Worm (Caenorhabditis elegans) whole organism, midembryonic: ENCODE data around the gene rde-4.

ENCODE experiments used
- T22C8.4 ChIP-seq: fragments of 200-800 bp; sonication (Bioruptor generic); IDR thresholded peaks from 2 replicates; pipeline ENCODE4 v1.3.6; 2022; ENCODE audit warnings: missing genetic modification characterization, missing compliant biosample characterization
- flt-1 ChIP-seq: fragments of 200-800 bp; sonication (Bioruptor generic); IDR thresholded peaks from 2 replicates; pipeline ENCODE4 v1.3.6; 2022; ENCODE audit warnings: missing genetic modification characterization, missing compliant biosample characterization

DNA sequence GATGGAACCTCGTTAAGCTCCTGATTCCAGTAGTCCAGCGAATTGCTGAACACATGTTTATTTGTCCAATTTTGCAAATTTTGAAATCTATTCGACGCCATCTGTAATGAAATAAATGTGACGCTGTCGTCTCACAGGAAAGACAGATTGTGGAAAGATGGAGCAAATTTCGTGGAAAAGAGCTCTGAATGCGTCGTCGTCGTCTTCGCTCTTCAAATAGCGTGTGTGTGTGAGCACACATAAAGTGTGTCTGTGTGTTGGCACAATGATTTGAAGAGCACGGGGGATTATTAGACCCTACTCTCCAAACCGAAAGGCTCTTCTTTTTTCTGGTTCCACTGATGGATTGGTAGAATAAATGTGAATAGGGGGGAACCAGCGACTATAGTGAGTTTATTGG lies 32.3 kb downstream of the rde-4 start, which contains the start of gene unc-47:
- no peak for TF ChIP-seq T22C8.4 (GFP tag; lab: Robert Waterston, UW)
- TF ChIP-seq flt-1 (GFP tag; lab: Robert Waterston, UW): no peak
